Worm (Caenorhabditis elegans) whole organism, early embryonic: ENCODE results near the gene bra-2.

Source experiments
- F13C5.2 ChIP-seq: sonication (generic microtip); optimal IDR thresholded peaks from 2 replicates; lab custom pipeline; 2017; ENCODE audit warnings: mild to moderate bottlenecking, missing genetic modification characterization, inconsistent platforms, missing compliant biosample characterization
- ama-1 ChIP-seq: fragments of 150-350 bp; optimal IDR thresholded peaks from 2 replicates; lab custom pipeline; 2014
- ceh-13 ChIP-seq: fragments of 200-800 bp; sonication (Bioruptor generic); optimal IDR thresholded peaks from 2 replicates; lab custom pipeline; 2018; ENCODE audit warnings: mild to moderate bottlenecking, missing genetic modification characterization, missing compliant biosample characterization
- ets-7 ChIP-seq: sonication (generic microtip); optimal IDR thresholded peaks from 2 replicates; lab custom pipeline; 2016; ENCODE audit warnings: missing genotype, missing genetic modification characterization, missing compliant biosample characterization
- flt-1 ChIP-seq: fragments of 200-800 bp; sonication (Bioruptor generic); IDR thresholded peaks from 2 replicates; pipeline ENCODE4 v1.3.6; 2022; ENCODE audit warnings: missing genetic modification characterization, missing compliant biosample characterization
- scrt-1 ChIP-seq: fragments of 200-800 bp; sonication (Bioruptor generic); IDR thresholded peaks from 2 replicates; pipeline ENCODE4 v1.3.6; 2022; ENCODE audit warnings: missing genetic modification characterization, missing compliant biosample characterization
- tbx-11 ChIP-seq: fragments of 200-800 bp; sonication (Bioruptor generic); IDR thresholded peaks from 2 replicates; pipeline ENCODE4 v1.3.6; 2022; ENCODE audit warnings: missing genetic modification characterization, missing compliant biosample characterization
- tbx-37 ChIP-seq: fragments of 200-800 bp; sonication (Bioruptor generic); conservative IDR thresholded peaks from 2 replicates; pipeline ENCODE4 v1.3.6; 2022; ENCODE audit warnings: missing genetic modification reagents, missing genetic modification characterization, missing compliant biosample characterization

DNA sequence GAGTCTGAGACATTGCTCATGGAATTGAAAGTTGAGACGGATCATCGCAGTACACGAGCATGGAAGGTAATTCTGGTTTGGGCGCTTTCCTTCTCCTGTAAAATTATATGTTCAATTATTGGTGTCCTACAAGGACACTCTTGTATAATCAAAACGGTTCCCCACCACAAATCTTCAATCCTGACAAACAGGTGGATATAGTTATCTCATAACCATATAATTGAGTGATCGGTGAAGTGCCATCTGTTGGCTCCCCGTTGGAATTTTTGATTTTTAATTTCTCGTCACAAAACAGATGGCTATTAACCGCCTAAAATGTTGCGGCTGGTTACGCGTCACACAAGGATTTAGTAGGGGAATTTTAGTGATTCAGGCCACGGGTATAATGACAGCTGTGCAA, 42.2 kb upstream of the bra-2 start:
- no peak for TF ChIP-seq ama-1 (lab: Kevin White, UChicago)
- no peak for TF ChIP-seq tbx-11 (GFP tag; lab: Robert Waterston, UW)
- no peak for TF ChIP-seq tbx-37
- TF ChIP-seq ceh-13 (GFP tag; lab: Kevin White, UChicago), result no peak
- no peak for TF ChIP-seq flt-1 (GFP tag; lab: Robert Waterston, UW)
- no peak for TF ChIP-seq F13C5.2 (tag; lab: Kevin White, UChicago)
- TF ChIP-seq scrt-1, result no peak
- TF ChIP-seq ets-7 (tag; lab: Kevin White, UChicago), result no peak
